Worm (Caenorhabditis elegans): ENCODE results near the gene drd-10.
A peak's percentile ranks its signal among the peaks of the same experiment; 100 is the strongest.

Gene drd-10

DNA sequence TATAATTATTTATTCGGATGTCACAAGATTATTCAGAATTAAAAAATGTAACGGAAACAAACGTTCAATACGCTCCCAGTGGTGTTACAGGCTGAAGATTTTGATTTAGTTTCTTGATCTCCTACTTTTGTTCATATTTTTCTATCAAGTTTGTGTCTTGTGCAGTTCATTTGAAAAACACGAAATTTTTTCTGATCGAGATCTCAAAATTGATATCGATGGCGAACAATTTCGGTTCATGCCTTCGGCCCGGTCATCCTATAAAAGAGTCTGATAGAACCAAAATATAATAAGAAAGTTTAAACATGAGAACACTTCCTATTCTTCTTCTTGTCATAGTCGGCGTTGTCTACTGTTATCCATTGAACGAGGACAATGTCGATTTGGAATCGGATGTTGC lies at the start of gene drd-10:
Gene drd-10 (plus strand): TSS at position 301 of the 400 bp plus-strand sequence.
- TF ChIP-seq nhr-76 (tag; optimal IDR thresholded peaks at IDR 0.05): no peak
- TF ChIP-seq ceh-82 (tag; optimal IDR thresholded peaks at IDR 0.05): no peak
- TF ChIP-seq jun-1 (tag; optimal IDR thresholded peaks at IDR 0.05): no peak
- TF ChIP-seq nhr-67 (tag; optimal IDR thresholded peaks at IDR 0.05): no peak
- no peak for TF ChIP-seq nhr-28 (tag; optimal IDR thresholded peaks at IDR 0.05)
- TF ChIP-seq egl-27 (tag; optimal IDR thresholded peaks at IDR 0.05): no peak
- no peak for TF ChIP-seq fkh-10 (GFP tag; optimal IDR thresholded peaks at IDR 0.05)
- no peak for TF ChIP-seq nhr-77 (tag; optimal IDR thresholded peaks at IDR 0.05)
- no peak for TF ChIP-seq nfya-1 (tag; optimal IDR thresholded peaks at IDR 0.05; ENCODE audit: insufficient read depth)

DNA sequence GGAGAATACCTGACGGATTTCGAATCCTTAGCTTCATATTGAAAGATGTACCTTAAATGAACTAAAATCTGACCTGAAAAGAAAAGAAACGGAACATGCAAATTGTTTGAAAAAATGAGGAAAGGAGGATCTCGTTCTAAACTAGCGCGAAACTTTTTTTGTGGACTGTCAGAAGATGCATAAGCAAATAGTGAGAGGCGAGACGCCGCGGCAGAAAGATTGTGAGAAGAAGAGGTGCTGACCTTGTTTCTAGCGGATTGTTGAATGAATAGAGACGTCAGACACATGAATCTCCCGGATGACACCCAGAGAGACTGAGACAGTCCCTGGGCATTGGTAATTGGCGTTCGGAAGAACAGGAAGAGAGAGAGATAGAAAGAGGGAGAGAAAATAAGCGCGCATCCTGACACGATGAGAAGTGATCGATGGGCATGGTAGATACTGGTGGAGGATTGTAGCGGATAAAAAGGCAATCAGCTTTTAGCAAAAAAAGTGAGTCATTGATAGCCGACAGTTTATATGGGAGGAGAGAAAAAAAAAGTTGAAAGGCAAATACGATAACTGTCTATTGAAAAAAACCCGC lies 37.4 kb upstream of the drd-10 start, which contains the start of gene ptr-15:
Gene ptr-15 (minus strand): TSS at position 51 of the 583 bp plus-strand sequence.
- TF ChIP-seq sea-2 (GFP tag; optimal IDR thresholded peaks at IDR 0.05) (no peak), nhr-11 (tag; optimal IDR thresholded peaks at IDR 0.05) (no peak), egl-27 (tag; optimal IDR thresholded peaks at IDR 0.05) (no peak), ZK546.5 (tag; optimal IDR thresholded peaks at IDR 0.05) (no peak), nhr-23 (tag; optimal IDR thresholded peaks at IDR 0.05) (peak; percentile 82), egl-5 (tag; optimal IDR thresholded peaks at IDR 0.05) (no peak), daf-12 (tag; optimal IDR thresholded peaks at IDR 0.05) (no peak), nhr-25 (tag; optimal IDR thresholded peaks at IDR 0.05) (peak; percentile 13), pha-4 (tag; optimal IDR thresholded peaks at IDR 0.05) (no peak), ztf-11 (tag; optimal IDR thresholded peaks at IDR 0.05) (no peak), ztf-4 (tag; optimal IDR thresholded peaks at IDR 0.05) (no peak), nhr-77 (tag; optimal IDR thresholded peaks at IDR 0.05) (no peak), nhr-43 (tag; optimal IDR thresholded peaks at IDR 0.05; ENCODE audit: poor library complexity, severe bottlenecking) (peak; percentile 34), aly-2 (tag; optimal IDR thresholded peaks at IDR 0.05) (no peak), ceh-16 (tag; optimal IDR thresholded peaks at IDR 0.05) (no peak), nhr-67 (tag; optimal IDR thresholded peaks at IDR 0.05) (no peak), nhr-76 (tag; optimal IDR thresholded peaks at IDR 0.05) (no peak), unc-39 (tag; optimal IDR thresholded peaks at IDR 0.05) (no peak), pqm-1 (tag; optimal IDR thresholded peaks at IDR 0.05) (no peak), elt-3 (tag; optimal IDR thresholded peaks at IDR 0.05) (peak in 1 of 3 experiments; percentile 19), fos-1 (tag; optimal IDR thresholded peaks at IDR 0.05) (no peak), eor-1 (tag; optimal IDR thresholded peaks at IDR 0.05) (no peak), hmg-11 (tag; optimal IDR thresholded peaks at IDR 0.05) (no peak), ceh-82 (tag; optimal IDR thresholded peaks at IDR 0.05) (no peak)

DNA sequence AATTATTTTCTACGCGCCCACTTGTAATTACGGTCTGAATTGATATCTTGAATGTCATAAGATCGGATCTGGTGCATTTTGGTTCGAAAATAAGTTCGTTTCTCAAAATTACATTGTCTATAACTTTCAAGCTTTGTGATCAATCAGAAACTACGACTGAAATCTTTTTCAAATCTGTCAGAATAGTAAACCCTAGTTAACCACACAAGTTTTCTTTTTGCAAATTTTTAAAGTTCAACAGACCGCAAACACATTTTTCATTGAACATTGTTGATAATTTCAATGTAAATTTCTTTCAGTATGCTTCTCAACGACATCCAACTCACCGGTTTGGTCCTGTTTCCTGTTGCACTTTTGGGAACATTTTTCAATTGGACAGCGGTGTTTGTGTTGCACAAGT lies 35.8 kb upstream of the drd-10 start, which contains the start of gene srx-59:
Gene srx-59 (plus strand): TSS at position 301 of the 400 bp plus-strand sequence.
- TF ChIP-seq lin-39 (tag; optimal IDR thresholded peaks at IDR 0.05) (no peak), R02D3.7 (tag; optimal IDR thresholded peaks at IDR 0.05) (no peak), ZK546.5 (tag; optimal IDR thresholded peaks at IDR 0.05) (no peak), nhr-67 (tag; optimal IDR thresholded peaks at IDR 0.05) (no peak), elt-3 (tag; optimal IDR thresholded peaks at IDR 0.05) (no peak), nhr-43 (tag; optimal IDR thresholded peaks at IDR 0.05; ENCODE audit: poor library complexity, severe bottlenecking) (no peak)

DNA sequence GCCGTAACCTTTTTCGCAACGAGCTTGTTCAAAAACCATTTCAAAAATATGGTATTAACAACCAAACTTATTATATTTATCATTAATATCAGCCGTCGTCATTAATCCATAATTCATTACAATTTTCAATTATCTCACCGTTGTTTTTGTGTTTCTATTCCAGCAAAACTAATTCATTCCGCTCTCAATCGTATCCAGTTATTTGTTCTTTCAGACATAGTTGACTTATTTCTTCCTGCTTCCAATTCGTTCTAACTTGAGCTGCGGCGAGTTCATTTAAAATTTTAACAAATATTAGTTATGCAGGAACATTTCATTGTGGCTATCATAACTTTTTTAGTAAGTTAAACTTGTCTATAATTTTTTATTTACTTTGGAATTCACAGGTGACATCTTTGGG lies 31.4 kb upstream of the drd-10 start, which contains the start of gene srx-16:
Gene srx-16 (plus strand): TSS at position 301 of the 400 bp plus-strand sequence.
- TF ChIP-seq daf-12 (tag; optimal IDR thresholded peaks at IDR 0.05): no peak
- TF ChIP-seq pqm-1 (tag; optimal IDR thresholded peaks at IDR 0.05): no peak
- no peak for TF ChIP-seq zag-1 (tag; optimal IDR thresholded peaks at IDR 0.05)
- no peak for TF ChIP-seq ceh-28 (tag; optimal IDR thresholded peaks at IDR 0.05)
- TF ChIP-seq lin-15B (tag; optimal IDR thresholded peaks at IDR 0.05): no peak
- TF ChIP-seq skn-1 (tag; optimal IDR thresholded peaks at IDR 0.05): no peak
- no peak for TF ChIP-seq pha-4 (tag; optimal IDR thresholded peaks at IDR 0.05)
- TF ChIP-seq ZK546.5 (tag; optimal IDR thresholded peaks at IDR 0.05): no peak
- TF ChIP-seq mdl-1 (tag; optimal IDR thresholded peaks at IDR 0.05): no peak
- TF ChIP-seq nhr-23 (tag; optimal IDR thresholded peaks at IDR 0.05): no peak
- no peak for TF ChIP-seq unc-62 (GFP tag; optimal IDR thresholded peaks at IDR 0.05)
- TF ChIP-seq nhr-25 (tag; optimal IDR thresholded peaks at IDR 0.05): no peak
- no peak for TF ChIP-seq elt-1 (tag; optimal IDR thresholded peaks at IDR 0.05)
- TF ChIP-seq egl-27 (tag; optimal IDR thresholded peaks at IDR 0.05): no peak
- TF ChIP-seq aly-2 (tag; optimal IDR thresholded peaks at IDR 0.05): no peak
- TF ChIP-seq fkh-2 (tag; optimal IDR thresholded peaks at IDR 0.05): no peak
- no peak for TF ChIP-seq nhr-237 (tag; optimal IDR thresholded peaks at IDR 0.05)
- no peak for TF ChIP-seq mml-1 (tag; optimal IDR thresholded peaks at IDR 0.05)

All from whole organism, L3 larva.